Worm (Caenorhabditis elegans) whole organism, young adult: ENCODE data around the gene fbxl-5.

Source experiments
- B0019.2 ChIP-seq: fragments of 200-800 bp; sonication (Bioruptor generic); conservative IDR thresholded peaks from 2 replicates; pipeline ENCODE4 v1.3.6; 2022; ENCODE audit warnings: missing genetic modification reagents, missing genetic modification characterization, missing compliant biosample characterization
- B0035.1 ChIP-seq: sonication (generic microtip); optimal IDR thresholded peaks from 2 replicates; lab custom pipeline; 2016; ENCODE audit warnings: missing genetic modification characterization, mild to moderate bottlenecking, missing compliant biosample characterization, missing genotype, missing genetic modification reagents
- B0261.1 ChIP-seq: sonication (generic microtip); optimal IDR thresholded peaks from 2 replicates; lab custom pipeline; 2016; ENCODE audit warnings: mild to moderate bottlenecking, missing genetic modification characterization, moderate library complexity, missing compliant biosample characterization
- B0336.3 ChIP-seq: fragments of 200-800 bp; sonication (Bioruptor generic); IDR thresholded peaks from 2 replicates; pipeline ENCODE4 v1.3.6; 2022; ENCODE audit warnings: missing genetic modification characterization, missing compliant biosample characterization
- C06A6.2 ChIP-seq: fragments of 200-800 bp; sonication (Bioruptor generic); conservative IDR thresholded peaks from 2 replicates; pipeline ENCODE4 v1.3.6; 2022; ENCODE audit warnings: missing genetic modification characterization, missing compliant biosample characterization
- F23B12.7 ChIP-seq: sonication (generic microtip); optimal IDR thresholded peaks from 2 replicates; lab custom pipeline; 2017; ENCODE audit warnings: missing genetic modification characterization, mild to moderate bottlenecking, missing compliant biosample characterization, antibody characterized with exemption, moderate library complexity; ENCODE audit not compliant: insufficient read depth
- F37B4.10 ChIP-seq: fragments of 200-800 bp; sonication (Bioruptor generic); IDR thresholded peaks from 2 replicates; pipeline ENCODE4 v1.3.6; 2022; ENCODE audit warnings: missing genetic modification characterization, missing compliant biosample characterization
- F49E8.2 ChIP-seq: sonication (generic microtip); optimal IDR thresholded peaks from 3 replicates; lab custom pipeline; 2017; ENCODE audit warnings: missing genetic modification characterization, mild to moderate bottlenecking, missing compliant biosample characterization, antibody characterized with exemption, moderate library complexity; ENCODE audit not compliant: insufficient read depth
- K12H6.12 ChIP-seq: fragments of 200-800 bp; sonication (Bioruptor generic); optimal IDR thresholded peaks from 2 replicates; lab custom pipeline; 2018; ENCODE audit warnings: mild to moderate bottlenecking, missing genetic modification characterization, missing compliant biosample characterization
- T26A5.8 ChIP-seq: sonication (generic microtip); optimal IDR thresholded peaks from 2 replicates; lab custom pipeline; 2016; ENCODE audit warnings: missing genetic modification characterization, missing compliant biosample characterization
- Y53G8AR.9 ChIP-seq: fragments of 200-800 bp; sonication (Bioruptor generic); conservative IDR thresholded peaks from 2 replicates; pipeline ENCODE4 v1.3.6; 2022; ENCODE audit warnings: missing genetic modification reagents, missing genetic modification characterization, missing compliant biosample characterization
- Y67H2A.10 ChIP-seq: fragments of 200-800 bp; sonication (Bioruptor generic); conservative IDR thresholded peaks from 2 replicates; pipeline ENCODE4 v1.3.6; 2022; ENCODE audit warnings: missing genetic modification reagents, missing genetic modification characterization, missing compliant biosample characterization
- Y79H2A.3 ChIP-seq: fragments of 200-800 bp; sonication (Bioruptor generic); conservative IDR thresholded peaks from 2 replicates; pipeline ENCODE4 v1.3.6; 2022; ENCODE audit warnings: missing genetic modification reagents, missing genetic modification characterization, missing compliant biosample characterization
- aptf-2 ChIP-seq: fragments of 200-800 bp; sonication (Bioruptor generic); conservative IDR thresholded peaks from 2 replicates; pipeline ENCODE4 v1.3.6; 2022; ENCODE audit warnings: missing genetic modification reagents, missing genetic modification characterization, missing compliant biosample characterization
- atf-7 ChIP-seq: sonication (generic microtip); optimal IDR thresholded peaks from 2 replicates; lab custom pipeline; 2017; ENCODE audit warnings: mild to moderate bottlenecking, missing genetic modification characterization, missing compliant biosample characterization
- bed-2 ChIP-seq: fragments of 200-800 bp; sonication (Bioruptor generic); IDR thresholded peaks from 2 replicates; pipeline ENCODE4 v1.3.6; 2022; ENCODE audit warnings: missing genetic modification reagents, missing genetic modification characterization, missing compliant biosample characterization
- cebp-1 ChIP-seq, 2 experiments: fragments of 200-800 bp in 1 of 2; sonication (Bioruptor generic) in 1 of 2; sonication (generic microtip) in 1 of 2; IDR thresholded peaks in 1 of 2; optimal IDR thresholded peaks in 1 of 2; 2 replicates each; pipeline versions ENCODE4 v1.3.6 to Lab custom; 2017 to 2022; ENCODE audit warnings: missing compliant biosample characterization in 2 of 2, missing genetic modification characterization in 2 of 2, mild to moderate bottlenecking in 1 of 2, missing genetic modification reagents in 1 of 2, moderate library complexity in 1 of 2
- cebp-2 ChIP-seq: fragments of 200-800 bp; sonication (Bioruptor generic); IDR thresholded peaks from 2 replicates; pipeline ENCODE4 v1.3.6; 2022; ENCODE audit warnings: missing genetic modification characterization, missing compliant biosample characterization
- ceh-40 ChIP-seq: fragments of 200-800 bp; sonication (Bioruptor generic); IDR thresholded peaks from 2 replicates; pipeline ENCODE4 v1.3.6; 2022; ENCODE audit warnings: missing genetic modification characterization, missing compliant biosample characterization
- ceh-79 ChIP-seq: sonication (generic microtip); optimal IDR thresholded peaks from 2 replicates; lab custom pipeline; 2017; ENCODE audit warnings: mild to moderate bottlenecking, missing genetic modification characterization, missing compliant biosample characterization
- die-1 ChIP-seq: sonication (generic microtip); optimal IDR thresholded peaks from 2 replicates; lab custom pipeline; 2016; ENCODE audit warnings: missing genotype, mild to moderate bottlenecking, missing genetic modification characterization, missing compliant biosample characterization
- dpff-1 ChIP-seq: sonication (generic microtip); optimal IDR thresholded peaks from 2 replicates; lab custom pipeline; 2017; ENCODE audit warnings: mild to moderate bottlenecking, missing genetic modification characterization, missing compliant biosample characterization
- egl-18 ChIP-seq: fragments of 200-800 bp; sonication (Bioruptor generic); IDR thresholded peaks from 2 replicates; pipeline ENCODE4 v1.3.6; 2022; ENCODE audit warnings: missing genetic modification reagents, missing genetic modification characterization, missing compliant biosample characterization
- egl-44 ChIP-seq: fragments of 200-800 bp; sonication (Bioruptor generic); IDR thresholded peaks from 2 replicates; pipeline ENCODE4 v1.3.6; 2022; ENCODE audit warnings: missing genetic modification reagents, missing genetic modification characterization, missing compliant biosample characterization
- egrh-3 ChIP-seq: fragments of 200-800 bp; sonication (Bioruptor generic); IDR thresholded peaks from 2 replicates; pipeline ENCODE4 v1.3.6; 2022; ENCODE audit warnings: missing genetic modification reagents, missing genetic modification characterization, missing compliant biosample characterization
- hmg-20 ChIP-seq: fragments of 200-800 bp; sonication (Bioruptor generic); IDR thresholded peaks from 2 replicates; pipeline ENCODE4 v1.3.6; 2022; ENCODE audit warnings: missing genetic modification reagents, missing genetic modification characterization, missing compliant biosample characterization
- hsf-1 ChIP-seq: fragments of 200-800 bp; sonication (Bioruptor generic); IDR thresholded peaks from 2 replicates; pipeline ENCODE4 v1.3.6; 2022; ENCODE audit warnings: missing genetic modification reagents, missing genetic modification characterization, missing compliant biosample characterization
- lag-1 ChIP-seq: fragments of 200-800 bp; sonication (Bioruptor generic); IDR thresholded peaks from 2 replicates; pipeline ENCODE4 v1.3.6; 2022; ENCODE audit warnings: missing genetic modification reagents, missing genetic modification characterization, missing compliant biosample characterization
- let-607 ChIP-seq, 2 experiments: fragments of 200-800 bp in 1 of 2; sonication (Bioruptor generic) in 1 of 2; sonication (generic microtip) in 1 of 2; optimal IDR thresholded peaks; 2 replicates each; lab custom pipeline; 2016 to 2018; ENCODE audit warnings: mild to moderate bottlenecking in 2 of 2, missing compliant biosample characterization in 2 of 2, missing genetic modification characterization in 2 of 2, moderate library complexity in 2 of 2, missing genotype in 1 of 2
- lin-40 ChIP-seq: sonication (generic microtip); optimal IDR thresholded peaks from 2 replicates; lab custom pipeline; 2016; ENCODE audit warnings: missing genetic modification characterization, mild to moderate bottlenecking, missing compliant biosample characterization, missing genotype, missing genetic modification reagents
- lin-54 ChIP-seq: fragments of 200-800 bp; sonication (Bioruptor generic); optimal IDR thresholded peaks from 2 replicates; lab custom pipeline; 2018; ENCODE audit warnings: mild to moderate bottlenecking, missing genetic modification characterization, missing compliant biosample characterization
- mes-4 ChIP-seq: sonication (generic microtip); optimal IDR thresholded peaks from 2 replicates; lab custom pipeline; 2016; ENCODE audit warnings: missing genotype, missing genetic modification characterization, missing compliant biosample characterization
- nfyb-1 ChIP-seq: fragments of 200-800 bp; sonication (Bioruptor generic); IDR thresholded peaks from 2 replicates; pipeline ENCODE4 v1.3.6; 2022; ENCODE audit warnings: missing genetic modification reagents, missing genetic modification characterization, missing compliant biosample characterization
- nhr-80 ChIP-seq: sonication (generic microtip); optimal IDR thresholded peaks from 2 replicates; lab custom pipeline; 2016; ENCODE audit warnings: missing genetic modification characterization, missing compliant biosample characterization
- nhr-90 ChIP-seq: sonication (generic microtip); optimal IDR thresholded peaks from 2 replicates; lab custom pipeline; 2016; ENCODE audit warnings: missing genotype, mild to moderate bottlenecking, missing genetic modification characterization, missing compliant biosample characterization
- pbrm-1 ChIP-seq: fragments of 200-800 bp; sonication (Bioruptor generic); IDR thresholded peaks from 2 replicates; pipeline ENCODE4 v1.3.6; 2022; ENCODE audit warnings: missing genetic modification reagents, missing genetic modification characterization, missing compliant biosample characterization
- pha-4 ChIP-seq: fragments of 150-350 bp; sonication (generic microtip); optimal IDR thresholded peaks from 2 replicates; lab custom pipeline; 2014; ENCODE audit warnings: missing biosample characterization, missing genetic modification reagents, missing genetic modification characterization
- rcor-1 ChIP-seq: fragments of 200-800 bp; sonication (Bioruptor generic); IDR thresholded peaks from 2 replicates; pipeline ENCODE4 v1.3.6; 2022; ENCODE audit warnings: missing genetic modification reagents, missing genetic modification characterization, missing compliant biosample characterization
- rec-8 ChIP-seq, 2 experiments: sonication (generic microtip); optimal IDR thresholded peaks; 2 replicates each; lab custom pipeline; 2016; ENCODE audit warnings: mild to moderate bottlenecking in 2 of 2, missing genetic modification characterization in 2 of 2, missing genetic modification reagents in 2 of 2, missing genotype in 2 of 2, missing biosample characterization in 1 of 2, missing compliant biosample characterization in 1 of 2, moderate library complexity in 1 of 2
- rpc-1 ChIP-seq, 2 experiments: fragments of 150-350 bp in 1 of 2; sonication (generic microtip) in 1 of 2; optimal IDR thresholded peaks; 2 replicates each; lab custom pipeline; 2014 to 2018; ENCODE audit warnings: missing biosample characterization in 1 of 2, missing genetic modification characterization in 1 of 2, missing genetic modification reagents in 1 of 2, missing genotype in 1 of 2
- sptf-2 ChIP-seq: fragments of 200-800 bp; sonication (Bioruptor generic); optimal IDR thresholded peaks from 2 replicates; lab custom pipeline; 2018; ENCODE audit warnings: mild to moderate bottlenecking, missing genetic modification characterization, missing compliant biosample characterization
- tbp1 ChIP-seq: fragments of 200-800 bp; sonication (Bioruptor generic); optimal IDR thresholded peaks from 2 replicates; lab custom pipeline; 2018; ENCODE audit warnings: mild to moderate bottlenecking, missing genetic modification characterization, missing compliant biosample characterization
- unc-62 ChIP-seq: fragments of 150-350 bp; optimal IDR thresholded peaks from 2 replicates; lab custom pipeline; 2014; ENCODE audit warnings: missing biosample characterization, missing genetic modification reagents, missing genetic modification characterization
- zfh-2 ChIP-seq: fragments of 200-800 bp; sonication (Bioruptor generic); conservative IDR thresholded peaks from 2 replicates; pipeline ENCODE4 v1.3.6; 2022; ENCODE audit warnings: missing genetic modification reagents, missing genetic modification characterization, missing compliant biosample characterization
- ztf-18 ChIP-seq: sonication (generic microtip); optimal IDR thresholded peaks from 2 replicates; lab custom pipeline; 2016; ENCODE audit warnings: missing genotype, mild to moderate bottlenecking, missing genetic modification characterization, missing compliant biosample characterization
- ztf-22 ChIP-seq: fragments of 200-800 bp; sonication (Bioruptor generic); optimal IDR thresholded peaks from 2 replicates; lab custom pipeline; 2018; ENCODE audit warnings: mild to moderate bottlenecking, missing genetic modification characterization, moderate library complexity, missing compliant biosample characterization

The fbxl-5 gene

DNA sequence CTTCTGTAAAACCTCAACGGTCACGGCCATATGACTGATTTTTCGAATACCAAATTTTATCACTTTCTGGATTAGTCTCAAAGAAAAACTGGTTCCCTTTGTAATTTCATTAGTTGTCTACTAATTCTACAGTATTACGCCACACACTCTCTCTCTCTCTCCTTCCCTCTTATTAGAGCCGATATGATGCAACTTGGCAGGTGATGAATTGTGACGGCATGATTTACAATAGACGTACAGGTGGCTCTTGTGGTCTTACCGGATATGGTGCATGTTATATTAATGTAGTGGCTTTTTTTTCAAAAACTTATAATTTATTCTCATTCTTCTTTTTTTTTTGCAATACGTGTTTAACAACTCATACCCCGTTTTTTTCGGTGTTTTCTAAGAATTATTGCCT, 791 bp upstream of the fbxl-5 start:
- TF ChIP-seq Y79H2A.3 (GFP tag; lab: Robert Waterston, UW) (no peak), lin-54 (GFP tag; lab: Kevin White, UChicago) (no peak), cebp-2 (GFP tag; lab: Robert Waterston, UW) (no peak)

DNA sequence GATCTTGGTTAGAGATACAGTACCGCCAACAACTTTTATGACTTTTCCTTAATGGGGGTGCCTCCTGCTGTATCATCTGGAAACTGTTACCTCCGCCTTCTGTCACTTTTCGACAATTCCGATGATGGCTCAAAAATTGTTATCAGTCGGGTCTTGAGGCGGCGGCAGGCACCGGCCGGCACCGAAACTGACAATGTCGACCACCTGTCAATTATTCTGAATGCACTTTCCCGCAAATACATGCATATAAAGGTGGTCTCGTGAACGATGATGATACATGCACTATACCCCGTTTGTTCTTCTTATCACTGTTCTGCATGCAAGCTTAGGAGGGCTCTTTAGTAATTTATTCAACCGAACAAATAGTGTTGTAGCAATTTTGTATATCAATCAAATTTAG, 1.4 kb downstream of the fbxl-5 start:
- TF ChIP-seq hsf-1 (GFP tag; lab: Robert Waterston, UW) (no peak), ceh-79 (tag; lab: Kevin White, UChicago) (no peak), mes-4 (tag; lab: Kevin White, UChicago) (no peak), C06A6.2 (GFP tag; lab: Robert Waterston, UW) (no peak; the same call in 1 of the 2 replicates), F49E8.2 (tag; lab: Kevin White, UChicago) (no peak), rcor-1 (GFP tag; lab: Robert Waterston, UW) (no peak), sptf-2 (no peak), zfh-2 (no peak; the same call in 1 of the 2 replicates), Y67H2A.10 (no peak), tbp1 (peak; percentile 59), F23B12.7 (no peak), ztf-18 (tag; lab: Kevin White, UChicago) (no peak), hmg-20 (no peak), lin-40 (tag; lab: Kevin White, UChicago) (peak; percentile 35), dpff-1 (tag; lab: Kevin White, UChicago) (no peak), unc-62 (peak; percentile 98), bed-2 (no peak), aptf-2 (GFP tag; lab: Robert Waterston, UW) (no peak), B0019.2 (GFP tag; lab: Robert Waterston, UW) (no peak), let-607 (tag; optimal IDR thresholded peaks at IDR 0.05; lab: Kevin White, UChicago) (peak; percentile 89 to 91), ceh-40 (no peak), rec-8 (tag; optimal IDR thresholded peaks at IDR 0.05; lab: Kevin White, UChicago) (no peak), rpc-1 (optimal IDR thresholded peaks at IDR 0.05; lab: Kevin White, UChicago) (no peak), rpc-1 (tag; optimal IDR thresholded peaks at IDR 0.05; lab: Kevin White, UChicago) (no peak), atf-7 (tag; lab: Kevin White, UChicago) (peak; percentile 72), pha-4 (tag; lab: Kevin White, UChicago) (no peak), K12H6.12 (tag; lab: Kevin White, UChicago) (no peak), die-1 (tag; lab: Kevin White, UChicago) (no peak), B0035.1 (no peak), Y53G8AR.9 (GFP tag; lab: Robert Waterston, UW) (0 out of 2 replicates have a peak, but pooled peaks have one; percentile 47), pbrm-1 (no peak), F37B4.10 (GFP tag; lab: Robert Waterston, UW) (no peak), ztf-22 (peak; percentile 93), egl-44 (peak; percentile 70; the same call in 1 of the 2 replicates), lag-1 (GFP tag; lab: Robert Waterston, UW) (no peak), nhr-90 (tag; lab: Kevin White, UChicago) (peak; percentile 3), cebp-1 (GFP tag; IDR thresholded peaks at IDR 0.05; lab: Robert Waterston, UW) (no peak; the same call in 1 of the 2 replicates), cebp-1 (tag; optimal IDR thresholded peaks at IDR 0.05; lab: Kevin White, UChicago) (peak; percentile 68), egrh-3 (GFP tag; lab: Robert Waterston, UW) (no peak), T26A5.8 (tag; lab: Kevin White, UChicago) (no peak), egl-18 (GFP tag; lab: Robert Waterston, UW) (no peak), nhr-80 (peak; percentile 99), B0336.3 (GFP tag; lab: Robert Waterston, UW) (0 out of 2 replicates have a peak, but pooled peaks have one; percentile 33), nfyb-1 (peak; percentile 20; the same call in 1 of the 2 replicates), B0261.1 (tag; lab: Kevin White, UChicago) (no peak)
